Worm (Caenorhabditis elegans): Measurements from ENCODE around the gene str-249.

DNA sequence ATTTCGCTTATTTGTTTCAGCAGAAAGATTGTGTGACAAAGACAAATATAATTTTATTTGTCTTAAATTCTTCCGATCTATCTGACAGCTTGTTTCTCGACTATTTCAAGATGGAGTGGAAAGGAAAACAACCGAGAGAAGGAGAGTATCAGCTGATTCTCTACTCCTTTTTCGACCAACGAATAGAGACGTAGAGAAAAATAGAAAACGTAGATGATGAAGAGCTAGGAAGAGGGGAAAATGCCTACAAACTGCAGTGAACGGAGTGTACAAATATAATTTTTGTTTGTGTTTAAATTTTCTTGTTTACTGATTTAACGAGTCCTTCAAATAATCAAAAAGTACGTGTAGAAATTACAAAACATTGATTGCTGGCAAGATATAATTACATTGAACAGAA is 38.9 kb downstream of the str-249 start:
- no peak for TF ChIP-seq unc-39 (tag; optimal IDR thresholded peaks at IDR 0.05)
- no peak for TF ChIP-seq ceh-43 (GFP tag; optimal IDR thresholded peaks at IDR 0.05)
- no peak for TF ChIP-seq nhr-28 (tag; optimal IDR thresholded peaks at IDR 0.05)
- TF ChIP-seq mls-2 (tag; optimal IDR thresholded peaks at IDR 0.05) = no peak
- TF ChIP-seq nhr-237 (tag; optimal IDR thresholded peaks at IDR 0.05) = no peak
- no peak for TF ChIP-seq unc-62 (GFP tag; optimal IDR thresholded peaks at IDR 0.05)
- no peak for TF ChIP-seq nhr-76 (tag; optimal IDR thresholded peaks at IDR 0.05)
- TF ChIP-seq lin-13 (tag; optimal IDR thresholded peaks at IDR 0.05) = no peak

All from whole organism, mixed stage, embryonic.